Fruit fly (Drosophila melanogaster) S2 (cell line): Measurements from ENCODE around the gene CG32988.

ENCODE experiments used
- CG8478 ChIP-seq: fragments of >200 bp; optimal IDR thresholded peaks from 2 replicates; lab custom pipeline; 2018
- CTCF ChIP-seq, 2 experiments: fragments of >200 bp; optimal IDR thresholded peaks; 2 replicates each; lab custom pipeline; 2018

DNA sequence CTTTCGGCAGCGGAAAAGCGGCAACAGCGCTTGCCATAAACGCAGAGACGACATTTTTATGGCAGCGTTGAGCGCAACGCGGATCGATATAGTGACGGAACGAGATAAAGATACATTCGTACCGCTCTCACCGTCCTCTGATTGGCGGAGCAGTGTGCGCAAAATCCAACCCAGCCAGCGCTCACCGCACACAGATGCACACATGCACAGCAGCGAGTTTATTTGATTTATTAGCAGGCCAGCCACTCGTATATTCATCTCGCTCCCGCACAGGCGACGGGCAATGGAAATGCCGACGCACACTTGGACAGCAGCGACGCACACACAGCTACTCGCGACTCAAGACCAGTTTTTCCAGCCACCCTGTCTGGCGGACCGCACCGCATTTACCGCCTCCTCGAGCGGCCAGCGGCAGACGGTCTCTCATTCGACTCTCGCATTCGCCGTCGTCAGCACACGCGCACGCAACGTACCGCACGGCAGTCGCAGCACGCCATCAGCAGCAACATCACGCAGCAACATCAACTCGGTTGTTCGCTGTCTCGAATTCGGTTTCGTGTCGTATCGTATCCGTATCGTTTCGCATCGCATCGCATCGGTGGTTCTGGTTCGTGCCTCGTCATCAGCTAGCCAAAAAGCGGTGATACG, 39.3 kb upstream of the CG32988 start, which contains the start of gene SoxN:
- TF ChIP-seq CG8478 (lab: Kevin White, UChicago) (no peak), CTCF (optimal IDR thresholded peaks at IDR 0.05; lab: Kevin White, UChicago) (peak in 1 of 2 experiments; percentile 32)
